Fruit fly (Drosophila melanogaster): ENCODE measurements around the gene Cip4.

The Cip4 gene

DNA sequence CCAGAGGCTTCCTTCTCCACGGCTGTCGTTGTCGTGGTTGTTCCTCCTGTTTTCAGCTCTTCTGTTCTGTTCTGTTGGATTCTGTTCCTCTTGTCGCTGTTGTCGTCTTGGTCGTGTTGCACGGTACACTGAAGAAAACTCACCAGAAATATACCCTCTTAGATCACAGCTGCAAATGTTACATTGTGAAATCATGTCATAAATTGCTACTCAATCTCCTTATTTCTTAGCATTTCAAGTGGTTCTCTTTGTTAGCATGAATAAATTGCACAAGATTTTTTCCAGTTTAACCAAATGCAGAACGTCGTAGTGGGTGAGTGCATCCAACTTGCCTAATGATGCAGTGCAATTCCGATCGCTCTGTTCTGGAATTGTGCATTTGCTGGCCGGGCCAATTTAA is 34.0 kb upstream of the Cip4 start:
- TF ChIP-seq Sox15 (GFP tag; optimal IDR thresholded peaks at IDR 0.05) (no peak), spab (GFP tag; optimal IDR thresholded peaks at IDR 0.05) (no peak), Ets21C (GFP tag; optimal IDR thresholded peaks at IDR 0.05) (no peak), dsx (GFP tag; optimal IDR thresholded peaks at IDR 0.05; ENCODE audit: poor library complexity, severe bottlenecking) (no peak), CG16779 (tag; optimal IDR thresholded peaks at IDR 0.05) (peak; percentile 35), achi (GFP tag; optimal IDR thresholded peaks at IDR 0.05) (peak; percentile 58), CG32006 (GFP tag; optimal IDR thresholded peaks at IDR 0.05) (peak; percentile 70), Met (GFP tag; optimal IDR thresholded peaks at IDR 0.05) (peak; percentile 36), CG10631 (GFP tag; optimal IDR thresholded peaks at IDR 0.05) (peak; percentile 58), CG8319 (GFP tag; optimal IDR thresholded peaks at IDR 0.05) (no peak), CG3919 (GFP tag; optimal IDR thresholded peaks at IDR 0.05) (peak; percentile 43), CG34406 (GFP tag; optimal IDR thresholded peaks at IDR 0.05) (no peak), Eip75B (GFP tag; optimal IDR thresholded peaks at IDR 0.05) (peak; percentile 31), CG31627 (GFP tag; optimal IDR thresholded peaks at IDR 0.05) (peak; percentile 28), CG15336 (GFP tag; IDR thresholded peaks at IDR 0.05) (peak; percentile 40; the same call in 1 of the 2 replicates), Sox14 (GFP tag; optimal IDR thresholded peaks at IDR 0.05) (peak; percentile 46), CG11902 (GFP tag; optimal IDR thresholded peaks at IDR 0.05) (no peak), eg (GFP tag; IDR thresholded peaks at IDR 0.05) (no peak), fkh (GFP tag; optimal IDR thresholded peaks at IDR 0.05) (no peak), esn (GFP tag; optimal IDR thresholded peaks at IDR 0.05) (peak; percentile 1), Eip78C (GFP tag) (peak; percentile 80), CG7368 (GFP tag; optimal IDR thresholded peaks at IDR 0.05) (no peak), salr (GFP tag; optimal IDR thresholded peaks at IDR 0.05) (peak in 1 of 2 experiments; percentile 59), Hr39 (GFP tag; optimal IDR thresholded peaks at IDR 0.05) (peak; percentile 29), CG6163 (GFP tag; IDR thresholded peaks at IDR 0.05) (peak; percentile 77; the same call in 2 of the 3 replicates), lz (GFP tag; optimal IDR thresholded peaks at IDR 0.05) (no peak), net (GFP tag; optimal IDR thresholded peaks at IDR 0.05) (peak; percentile 32), svp (GFP tag) (peak; percentile 51), topi (GFP tag; optimal IDR thresholded peaks at IDR 0.05) (no peak), Hr4 (GFP tag; optimal IDR thresholded peaks at IDR 0.05) (peak; percentile 41), CG3032 (tag; optimal IDR thresholded peaks at IDR 0.05) (no peak), Blimp-1 (GFP tag; optimal IDR thresholded peaks at IDR 0.05) (no peak), Lpt (GFP tag; optimal IDR thresholded peaks at IDR 0.05) (peak; percentile 35), Gug (GFP tag; IDR thresholded peaks at IDR 0.05) (peak; percentile 37; the same call in 1 of the 2 replicates), pdm3 (GFP tag; optimal IDR thresholded peaks at IDR 0.05) (peak; percentile 34), fd85E (GFP tag; optimal IDR thresholded peaks at IDR 0.05) (no peak), CG8632 (GFP tag; optimal IDR thresholded peaks at IDR 0.05) (peak; percentile 12), OdsH (GFP tag; optimal IDR thresholded peaks at IDR 0.05) (peak; percentile 50), cyc (GFP tag; optimal IDR thresholded peaks at IDR 0.05) (no peak), CG4318 (GFP tag; optimal IDR thresholded peaks at IDR 0.05) (peak; percentile 8), Sox102F (GFP tag; optimal IDR thresholded peaks at IDR 0.05) (peak; percentile 6), acj6 (GFP tag; optimal IDR thresholded peaks at IDR 0.05) (peak; percentile 28)

DNA sequence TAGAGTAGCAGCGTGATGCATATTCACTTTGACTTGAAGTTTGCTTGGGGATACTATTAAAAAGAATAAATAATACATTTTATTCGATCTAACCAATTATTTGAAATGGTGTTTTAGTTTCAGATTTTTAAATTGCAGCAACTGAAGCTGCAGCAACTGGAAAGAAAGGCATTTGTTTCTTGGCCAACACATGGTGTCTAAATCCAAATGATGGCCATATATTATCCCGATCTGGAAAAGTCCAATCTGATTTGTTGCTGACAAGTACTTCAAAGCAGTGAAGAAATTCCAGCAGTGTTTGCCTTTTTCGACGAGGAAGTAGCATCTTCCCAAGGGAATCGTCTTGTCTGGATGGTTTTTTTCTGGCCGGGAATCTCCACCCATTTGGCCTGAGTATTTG is 33.2 kb upstream of the Cip4 start:
- TF ChIP-seq Ets96B (tag; optimal IDR thresholded peaks at IDR 0.05) (no peak), acj6 (GFP tag; optimal IDR thresholded peaks at IDR 0.05) (no peak), fd59A (GFP tag; optimal IDR thresholded peaks at IDR 0.05) (no peak), CG32006 (GFP tag; optimal IDR thresholded peaks at IDR 0.05) (peak; percentile 53), Hr39 (GFP tag; optimal IDR thresholded peaks at IDR 0.05) (no peak), CG16779 (tag; optimal IDR thresholded peaks at IDR 0.05) (no peak), Smox (GFP tag; optimal IDR thresholded peaks at IDR 0.05) (no peak), vri (GFP tag; optimal IDR thresholded peaks at IDR 0.05) (no peak), Met (GFP tag; optimal IDR thresholded peaks at IDR 0.05) (no peak), CG3919 (GFP tag; optimal IDR thresholded peaks at IDR 0.05) (no peak), esn (GFP tag; optimal IDR thresholded peaks at IDR 0.05) (no peak), CG34406 (GFP tag; optimal IDR thresholded peaks at IDR 0.05) (no peak), CG11762 (GFP tag; optimal IDR thresholded peaks at IDR 0.05; ENCODE audit: insufficient read depth) (no peak), CG6854 (GFP tag; optimal IDR thresholded peaks at IDR 0.05) (no peak), Hr38 (GFP tag; optimal IDR thresholded peaks at IDR 0.05) (no peak), eg (GFP tag; IDR thresholded peaks at IDR 0.05) (0 out of 3 replicates have a peak, but pooled peaks have one; percentile 6), net (GFP tag; optimal IDR thresholded peaks at IDR 0.05) (no peak), OdsH (GFP tag; optimal IDR thresholded peaks at IDR 0.05) (no peak), CG10631 (GFP tag; optimal IDR thresholded peaks at IDR 0.05) (no peak), CG11294 (GFP tag; IDR thresholded peaks at IDR 0.05) (no peak), spab (GFP tag; optimal IDR thresholded peaks at IDR 0.05) (no peak), Eip78C (GFP tag) (peak; percentile 10), Ets21C (GFP tag; optimal IDR thresholded peaks at IDR 0.05) (no peak), fkh (GFP tag; optimal IDR thresholded peaks at IDR 0.05) (no peak), Blimp-1 (GFP tag; optimal IDR thresholded peaks at IDR 0.05) (no peak), CG6163 (GFP tag; IDR thresholded peaks at IDR 0.05) (no peak), achi (GFP tag; optimal IDR thresholded peaks at IDR 0.05) (no peak), salr (GFP tag; optimal IDR thresholded peaks at IDR 0.05) (peak in 1 of 2 experiments; percentile 49)

Measured in whole organism, prepupa.